Fruit fly (Drosophila melanogaster): Measurements from ENCODE around the gene CG9014.

Gene CG9014

DNA sequence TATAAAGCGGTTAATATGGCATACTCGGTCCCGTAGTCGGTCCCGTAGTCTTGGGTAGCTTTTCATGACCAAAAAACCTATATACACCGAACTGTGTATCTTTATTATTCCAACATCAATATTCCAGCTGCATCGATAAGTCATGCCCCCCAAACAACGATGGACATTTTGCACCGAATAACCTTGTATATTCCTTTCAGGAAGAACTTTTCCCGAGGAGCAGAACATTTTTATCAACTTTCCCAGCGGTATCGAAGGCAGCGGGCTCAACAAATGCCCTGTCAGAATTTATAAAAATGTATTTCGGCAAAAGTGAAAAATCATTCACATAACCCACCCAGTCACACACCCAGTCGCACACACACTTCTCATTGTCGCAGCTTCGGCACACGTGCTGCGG lies 23.2 kb upstream of the CG9014 start, which contains the start of gene TM9SF4 (continued):
- no peak for TF ChIP-seq CG11723 (GFP tag; optimal IDR thresholded peaks at IDR 0.05)

DNA sequence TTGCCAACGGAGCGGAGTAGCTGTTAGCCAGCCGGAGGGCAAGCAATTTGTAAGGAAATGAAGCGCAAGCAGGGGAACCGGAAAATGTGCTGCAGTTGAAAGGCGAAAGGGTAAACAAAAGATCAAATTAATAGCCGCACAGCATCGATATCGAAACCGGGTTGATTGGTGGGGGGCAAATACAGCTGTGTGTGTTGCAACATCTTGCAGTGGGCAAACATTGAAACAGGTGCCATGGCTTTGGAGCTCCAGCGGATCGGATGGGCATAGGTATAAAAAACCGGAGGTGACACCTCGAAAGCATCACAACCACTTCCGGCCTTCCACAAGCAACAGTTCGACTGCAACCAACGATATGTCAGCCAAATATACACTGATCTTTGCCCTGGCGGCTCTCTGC lies 12.4 kb upstream of the CG9014 start, which contains the start of gene nur:
nur (plus strand) TSS at position 301 of the 400 bp plus-strand sequence.
- TF ChIP-seq CG30403 (GFP tag; optimal IDR thresholded peaks at IDR 0.05): no peak
- peak; percentile 32 for TF ChIP-seq wek (GFP tag; optimal IDR thresholded peaks at IDR 0.05)
- peak; percentile 85 for TF ChIP-seq Ets65A (GFP tag)
- no peak for TF ChIP-seq chn (GFP tag; optimal IDR thresholded peaks at IDR 0.05)
- no peak for TF ChIP-seq ind (GFP tag; optimal IDR thresholded peaks at IDR 0.05)
- TF ChIP-seq nom (GFP tag; optimal IDR thresholded peaks at IDR 0.05): no peak
- no peak for TF ChIP-seq Elba2 (GFP tag; optimal IDR thresholded peaks at IDR 0.05)
- TF ChIP-seq CG16813 (GFP tag; IDR thresholded peaks at IDR 0.05; ENCODE audit: partially characterized antibody): no peak
- TF ChIP-seq CG3407 (GFP tag; optimal IDR thresholded peaks at IDR 0.05): peak; percentile 14
- TF ChIP-seq chinmo (GFP tag; IDR thresholded peaks at IDR 0.05; ENCODE audit: partially characterized antibody): no peak
- peak; percentile 36 for TF ChIP-seq ATbp (GFP tag; optimal IDR thresholded peaks at IDR 0.05)
- 0 out of 2 replicates have a peak, but pooled peaks have one; percentile 48 for TF ChIP-seq Awh (GFP tag; IDR thresholded peaks at IDR 0.05)
- TF ChIP-seq CG9797 (GFP tag; optimal IDR thresholded peaks at IDR 0.05): no peak
- 0 out of 3 replicates have a peak, but pooled peaks have one; percentile 32 for TF ChIP-seq ci (GFP tag; IDR thresholded peaks at IDR 0.05)
- TF ChIP-seq CG11085 (GFP tag; IDR thresholded peaks at IDR 0.05): no peak
- TF ChIP-seq Asciz (GFP tag; optimal IDR thresholded peaks at IDR 0.05): peak; percentile 17
- TF ChIP-seq lab (GFP tag; optimal IDR thresholded peaks at IDR 0.05): no peak
- no peak for TF ChIP-seq PHDP (tag; optimal IDR thresholded peaks at IDR 0.05)

DNA sequence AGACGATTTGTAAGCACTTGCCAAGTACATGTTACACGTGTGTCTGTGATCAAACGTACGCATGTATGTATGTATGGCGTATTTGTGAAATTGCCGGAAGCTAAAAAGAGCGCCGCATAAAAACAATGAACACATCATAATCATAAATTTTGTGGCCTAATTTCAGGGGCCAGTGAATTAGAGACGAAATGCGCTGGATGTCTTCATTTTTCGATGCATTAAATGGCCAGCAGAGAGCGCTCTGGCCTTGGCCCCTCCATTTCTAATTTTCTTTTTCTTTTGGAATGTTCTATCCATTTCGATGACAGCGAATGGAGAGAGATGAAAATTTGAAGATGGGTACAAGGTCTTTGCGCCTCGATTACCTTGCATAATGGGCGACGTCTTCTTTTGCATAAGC lies 8.8 kb upstream of the CG9014 start:
- peak; percentile 43 for TF ChIP-seq cg (GFP tag; optimal IDR thresholded peaks at IDR 0.05)
- peak; percentile 88 for TF ChIP-seq CTCF (GFP tag; optimal IDR thresholded peaks at IDR 0.05)
- TF ChIP-seq CG2678 (tag; optimal IDR thresholded peaks at IDR 0.05): no peak

DNA sequence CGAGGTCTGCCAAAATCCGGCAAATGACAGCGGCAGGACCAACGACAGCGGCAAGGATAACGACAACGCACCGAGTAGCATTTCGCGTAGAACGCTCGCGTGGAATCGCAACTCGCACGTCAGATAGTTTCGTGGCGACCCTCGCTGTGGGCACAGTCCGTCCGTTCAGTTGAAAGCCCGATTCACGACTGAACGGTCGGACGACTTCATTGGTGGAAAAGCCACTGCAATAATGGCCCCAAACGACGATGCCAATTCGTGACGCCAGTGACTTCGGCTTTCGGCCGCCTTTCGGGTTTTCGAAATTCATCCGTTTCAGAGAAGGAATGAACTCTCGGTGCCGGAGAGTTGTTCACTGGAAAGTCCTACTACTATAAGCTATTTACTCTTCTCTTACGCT lies 6.3 kb downstream of the CG9014 start, which contains the start of gene DIP-kappa:
DIP-kappa (minus strand) TSS at position 200 of the 400 bp plus-strand sequence.
- peak; percentile 96 for TF ChIP-seq Deaf1 (tag; optimal IDR thresholded peaks at IDR 0.05)
- TF ChIP-seq CG11456 (GFP tag; IDR thresholded peaks at IDR 0.05): peak; percentile 47; the same call in 1 of the 3 replicates
- TF ChIP-seq abd-A (tag; optimal IDR thresholded peaks at IDR 0.05): peak; percentile 40
- peak; percentile 12 for TF ChIP-seq Jarid2 (GFP tag; optimal IDR thresholded peaks at IDR 0.05)
- TF ChIP-seq Nf-YB (GFP tag; optimal IDR thresholded peaks at IDR 0.05): peak; percentile 63
- no peak for TF ChIP-seq crc (GFP tag; optimal IDR thresholded peaks at IDR 0.05)
- peak; percentile 91 for TF ChIP-seq Nf-YC (tag; optimal IDR thresholded peaks at IDR 0.05)
- 0 out of 3 replicates have a peak, but pooled peaks have one; percentile 24 for TF ChIP-seq CG7963 (GFP tag; IDR thresholded peaks at IDR 0.05; ENCODE audit: partially characterized antibody)
- TF ChIP-seq Six4 (GFP tag; optimal IDR thresholded peaks at IDR 0.05): no peak
- no peak for TF ChIP-seq al (GFP tag; IDR thresholded peaks at IDR 0.05)
- 0 out of 3 replicates have a peak, but pooled peaks have one; percentile 11 for TF ChIP-seq CG11560 (tag; IDR thresholded peaks at IDR 0.05)
- TF ChIP-seq Lpt (GFP tag; optimal IDR thresholded peaks at IDR 0.05): no peak

DNA sequence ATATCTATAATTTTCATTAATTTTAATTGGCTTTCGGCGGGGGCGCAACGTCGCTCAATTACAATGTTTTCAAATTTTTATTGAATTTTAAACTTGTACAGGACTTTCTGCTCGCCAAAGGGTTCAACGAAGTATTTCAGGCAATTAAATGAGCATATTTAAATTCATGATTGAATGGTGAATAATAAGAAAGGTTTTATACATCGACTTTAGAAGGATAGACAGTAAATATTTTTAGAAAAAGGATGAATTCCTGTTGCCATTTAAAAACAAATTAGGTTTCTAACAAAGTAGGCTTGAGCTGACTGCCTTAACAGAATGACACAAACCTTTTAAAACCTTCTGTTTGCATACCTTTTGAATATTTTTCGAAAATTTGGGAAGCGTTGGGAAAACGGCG lies 15.5 kb downstream of the CG9014 start, which contains the start of gene Gpo3:
Gpo3 (plus strand) TSS at position 301 of the 400 bp plus-strand sequence.
- no peak for TF ChIP-seq CG7786 (GFP tag; optimal IDR thresholded peaks at IDR 0.05)
- no peak for TF ChIP-seq lab (GFP tag; optimal IDR thresholded peaks at IDR 0.05)
- TF ChIP-seq Rx (GFP tag; IDR thresholded peaks at IDR 0.05): no peak

All from whole organism, embryonic.